Fruit fly (Drosophila melanogaster): Measurements from ENCODE around the gene CG34107.

DNA sequence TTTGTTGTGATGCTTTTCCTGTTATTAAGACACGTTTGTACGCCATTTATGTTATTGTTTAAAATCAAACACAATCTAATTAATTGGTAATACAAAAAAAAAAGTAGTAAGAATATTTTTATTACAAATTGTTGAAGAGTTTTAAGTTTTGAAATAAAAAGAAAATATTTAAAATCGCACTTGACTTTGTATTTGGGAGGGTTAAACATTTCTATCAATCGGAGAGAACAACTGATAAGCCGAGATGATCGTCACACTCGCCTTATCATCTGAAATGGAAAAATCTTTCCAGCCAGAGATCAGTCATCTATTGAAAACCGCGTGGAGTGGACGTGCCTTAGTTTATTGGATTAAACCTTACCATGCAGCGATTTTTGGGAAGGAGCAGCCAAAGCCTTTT lies 26.5 kb downstream of the CG34107 start, which contains the start of gene CG3999:
- no peak for TF ChIP-seq psq (optimal IDR thresholded peaks at IDR 0.05)
- TF ChIP-seq CG8478 (optimal IDR thresholded peaks at IDR 0.05): no peak
